Worm (Caenorhabditis elegans) whole organism, late embryonic: ENCODE results near the gene R11D1.3.

ENCODE experiments used
- C08G9.2 ChIP-seq: sonication (generic microtip); optimal IDR thresholded peaks from 2 replicates; lab custom pipeline; 2016; ENCODE audit warnings: mild to moderate bottlenecking, missing genetic modification characterization, moderate library complexity, missing compliant biosample characterization
- K02D7.2 ChIP-seq: sonication (generic microtip); optimal IDR thresholded peaks from 2 replicates; lab custom pipeline; 2017; ENCODE audit warnings: mild to moderate bottlenecking, missing genetic modification characterization, missing compliant biosample characterization
- ama-1 ChIP-seq: fragments of 150-350 bp; optimal IDR thresholded peaks from 2 replicates; lab custom pipeline; 2014
- ceh-14 ChIP-seq: sonication (generic microtip); optimal IDR thresholded peaks from 2 replicates; lab custom pipeline; 2016; ENCODE audit warnings: missing genotype, missing genetic modification characterization, missing compliant biosample characterization
- ceh-30 ChIP-seq: fragments of 150-350 bp; optimal IDR thresholded peaks from 2 replicates; lab custom pipeline; 2014; ENCODE audit warnings: missing biosample characterization, missing genetic modification characterization
- ceh-34 ChIP-seq: sonication (generic microtip); optimal IDR thresholded peaks from 2 replicates; lab custom pipeline; 2016; ENCODE audit warnings: mild to moderate bottlenecking, missing genetic modification characterization, missing compliant biosample characterization
- che-1 ChIP-seq: sonication (generic microtip); optimal IDR thresholded peaks from 2 replicates; lab custom pipeline; 2016; ENCODE audit warnings: mild to moderate bottlenecking, missing genetic modification characterization, missing compliant biosample characterization
- dmd-4 ChIP-seq: sonication (generic microtip); optimal IDR thresholded peaks from 2 replicates; lab custom pipeline; 2016; ENCODE audit warnings: borderline replicate concordance, missing genetic modification characterization, missing compliant biosample characterization
- fkh-10 ChIP-seq: fragments of 150-350 bp; optimal IDR thresholded peaks from 2 replicates; lab custom pipeline; 2014; ENCODE audit warnings: missing biosample characterization, missing genetic modification reagents, missing genetic modification characterization
- fkh-6 ChIP-seq: sonication (generic microtip); optimal IDR thresholded peaks from 2 replicates; lab custom pipeline; 2016; ENCODE audit warnings: missing genetic modification characterization, missing compliant biosample characterization
- gmeb-2 ChIP-seq: sonication (generic microtip); optimal IDR thresholded peaks from 2 replicates; lab custom pipeline; 2016; ENCODE audit warnings: missing genetic modification characterization, inconsistent platforms, missing compliant biosample characterization
- nhr-232 ChIP-seq: sonication (generic microtip); optimal IDR thresholded peaks from 2 replicates; lab custom pipeline; 2016; ENCODE audit warnings: missing genetic modification characterization, missing compliant biosample characterization
- sdc-2 ChIP-seq: sonication (generic microtip); optimal IDR thresholded peaks from 2 replicates; lab custom pipeline; 2016; ENCODE audit warnings: missing genotype, missing genetic modification characterization, missing compliant biosample characterization
- ztf-16 ChIP-seq: sonication (generic microtip); optimal IDR thresholded peaks from 2 replicates; lab custom pipeline; 2017; ENCODE audit warnings: missing genetic modification characterization, missing compliant biosample characterization

- no peak for TF ChIP-seq ceh-30 (tag; lab: Kevin White, UChicago)
- TF ChIP-seq fkh-10 (GFP tag; lab: Kevin White, UChicago): no peak
- no peak for TF ChIP-seq fkh-6
- no peak for TF ChIP-seq ceh-14 (tag; lab: Kevin White, UChicago)
- TF ChIP-seq sdc-2: no peak
- no peak for TF ChIP-seq ama-1 (lab: Kevin White, UChicago)
- no peak for TF ChIP-seq gmeb-2 (tag; lab: Kevin White, UChicago)
- TF ChIP-seq K02D7.2 (tag; lab: Kevin White, UChicago): no peak
- no peak for TF ChIP-seq che-1 (tag; lab: Kevin White, UChicago)
- no peak for TF ChIP-seq ceh-34
- TF ChIP-seq C08G9.2 (tag; lab: Kevin White, UChicago): no peak
- no peak for TF ChIP-seq nhr-232 (tag; lab: Kevin White, UChicago)
- TF ChIP-seq ztf-16: no peak
- TF ChIP-seq dmd-4: no peak
Observed at ce11 chrV:12704077-12704476, 7.8 kb downstream of the R11D1.3 start, which contains the start of gene R11D1.1.
